Fruit fly (Drosophila melanogaster): ENCODE data around the gene Prosbeta4.

Prosbeta4 gene

dm6 chr2L:16719643-16720515, 12.1 kb downstream of the Prosbeta4 start, which contains the start of gene Cyt-c-p (continued):
- TF ChIP-seq CG8944 (GFP tag; optimal IDR thresholded peaks at IDR 0.05) (no peak), CG14965 (GFP tag; optimal IDR thresholded peaks at IDR 0.05; ENCODE audit: borderline replicate concordance) (no peak), pnt (GFP tag; optimal IDR thresholded peaks at IDR 0.05) (no peak), eyg (GFP tag; optimal IDR thresholded peaks at IDR 0.05) (no peak), dan (GFP tag; IDR thresholded peaks at IDR 0.05) (no peak), jumu (GFP tag; optimal IDR thresholded peaks at IDR 0.05) (no peak), chif (GFP tag; optimal IDR thresholded peaks at IDR 0.05) (peak in 1 of 2 experiments; percentile 3), al (GFP tag; IDR thresholded peaks at IDR 0.05) (no peak), Vsx1 (GFP tag; optimal IDR thresholded peaks at IDR 0.05) (peak; percentile 17), Dip2 (GFP tag; IDR thresholded peaks at IDR 0.05) (no peak), CG9215 (GFP tag; IDR thresholded peaks at IDR 0.05) (no peak), da (GFP tag; optimal IDR thresholded peaks at IDR 0.05) (no peak), sug (tag; optimal IDR thresholded peaks at IDR 0.05) (peak; percentile 63), CG2712 (tag; optimal IDR thresholded peaks at IDR 0.05) (peak; percentile 61), CG12659 (GFP tag; optimal IDR thresholded peaks at IDR 0.05) (peak; percentile 81), Kr (GFP tag; optimal IDR thresholded peaks at IDR 0.05) (no peak), insv (GFP tag; optimal IDR thresholded peaks at IDR 0.05) (peak in 1 of 2 experiments; percentile 11), Jarid2 (GFP tag; optimal IDR thresholded peaks at IDR 0.05) (peak; percentile 64), CTCF (GFP tag; optimal IDR thresholded peaks at IDR 0.05) (peak; percentile 36), rib (GFP tag; IDR thresholded peaks at IDR 0.05) (no peak), CG6791 (GFP tag; IDR thresholded peaks at IDR 0.05; ENCODE audit: partially characterized antibody) (peak; percentile 53; the same call in 2 of the 3 replicates), bowl (GFP tag; IDR thresholded peaks at IDR 0.05) (no peak), CG10321 (GFP tag; IDR thresholded peaks at IDR 0.05) (peak; percentile 11; the same call in 1 of the 2 replicates), CG8089 (GFP tag; optimal IDR thresholded peaks at IDR 0.05) (peak; percentile 27), Dll (GFP tag; IDR thresholded peaks at IDR 0.05; ENCODE audit: partially characterized antibody) (peak; percentile 70; the same call in 3 of the 4 replicates), Dad (GFP tag; optimal IDR thresholded peaks at IDR 0.05) (peak; percentile 50), phol (tag; optimal IDR thresholded peaks at IDR 0.05) (peak; percentile 77), YL-1 (GFP tag; optimal IDR thresholded peaks at IDR 0.05) (peak; percentile 38), CG2202 (tag; optimal IDR thresholded peaks at IDR 0.05) (no peak), Hr78 (GFP tag; optimal IDR thresholded peaks at IDR 0.05) (no peak), CG7745 (tag; optimal IDR thresholded peaks at IDR 0.05) (no peak), CG18619 (GFP tag; optimal IDR thresholded peaks at IDR 0.05) (peak; percentile 25), grn (GFP tag; optimal IDR thresholded peaks at IDR 0.05) (peak; percentile 34), dmrt99B (tag; optimal IDR thresholded peaks at IDR 0.05) (no peak), zen2 (GFP tag; IDR thresholded peaks at IDR 0.05; ENCODE audit: partially characterized antibody) (no peak), btn (GFP tag; optimal IDR thresholded peaks at IDR 0.05) (no peak), Chrac-16 (GFP tag; optimal IDR thresholded peaks at IDR 0.05) (peak; percentile 2), CG30431 (GFP tag; optimal IDR thresholded peaks at IDR 0.05) (no peak), az2 (GFP tag; optimal IDR thresholded peaks at IDR 0.05) (no peak), NC2α (GFP tag; optimal IDR thresholded peaks at IDR 0.05) (no peak), HmgZ (tag; optimal IDR thresholded peaks at IDR 0.05) (peak; percentile 80), gem (tag; optimal IDR thresholded peaks at IDR 0.05) (peak; percentile 20), Poxn (GFP tag; IDR thresholded peaks at IDR 0.05) (no peak), ci (GFP tag; IDR thresholded peaks at IDR 0.05) (peak; percentile 27; the same call in 1 of the 3 replicates), Mrtf (GFP tag; IDR thresholded peaks at IDR 0.05) (no peak), ewg (GFP tag; optimal IDR thresholded peaks at IDR 0.05) (peak; percentile 1), CG7928 (GFP tag; optimal IDR thresholded peaks at IDR 0.05) (peak; percentile 13), CG13296 (GFP tag; optimal IDR thresholded peaks at IDR 0.05) (peak; percentile 43), row (GFP tag; IDR thresholded peaks at IDR 0.05) (peak; percentile 44; the same call in 2 of the 3 replicates)

Measured in whole organism, embryonic.